Fruit fly (Drosophila melanogaster): Measurements from ENCODE around the gene LManVI.
A peak's percentile ranks its signal among the peaks of the same experiment; 100 is the strongest.

LManVI gene

dm6 chr2L:8825222-8825869, 44.3 kb upstream of the LManVI start, which contains the start of gene SoxN (continued):
- TF ChIP-seq unc-4 (GFP tag; IDR thresholded peaks at IDR 0.05; ENCODE audit: partially characterized antibody) (no peak; the same call in 1 of the 2 replicates), E2f1 (GFP tag; IDR thresholded peaks at IDR 0.05) (no peak), zfh2 (GFP tag; optimal IDR thresholded peaks at IDR 0.05) (no peak), nerfin-1 (tag; optimal IDR thresholded peaks at IDR 0.05) (peak; percentile 99), Sry-δ (GFP tag; optimal IDR thresholded peaks at IDR 0.05) (no peak), CG17829 (tag; optimal IDR thresholded peaks at IDR 0.05) (peak; percentile 44), CG2678 (tag; optimal IDR thresholded peaks at IDR 0.05) (no peak), gem (tag; optimal IDR thresholded peaks at IDR 0.05) (no peak), YL-1 (GFP tag; optimal IDR thresholded peaks at IDR 0.05) (no peak), Trl (optimal IDR thresholded peaks at IDR 0.05) (peak in 1 of 2 experiments; percentile 18), Trl (GFP tag; optimal IDR thresholded peaks at IDR 0.05) (peak; percentile 19), ash1 (GFP tag; optimal IDR thresholded peaks at IDR 0.05) (peak; percentile 60), CG3407 (GFP tag; optimal IDR thresholded peaks at IDR 0.05) (peak; percentile 100), pho (GFP tag; optimal IDR thresholded peaks at IDR 0.05) (peak; percentile 7), CG10366 (GFP tag; IDR thresholded peaks at IDR 0.05) (peak; percentile 44; the same call in 1 of the 2 replicates), Hey (tag; optimal IDR thresholded peaks at IDR 0.05) (peak; percentile 67), chn (GFP tag; optimal IDR thresholded peaks at IDR 0.05) (peak; percentile 57), Hmr (GFP tag; optimal IDR thresholded peaks at IDR 0.05) (no peak), Bgb (GFP tag; IDR thresholded peaks at IDR 0.05; ENCODE audit: partially characterized antibody) (peak; percentile 42; the same call in 1 of the 2 replicates), CG8290 (GFP tag; optimal IDR thresholded peaks at IDR 0.05) (no peak), CG8290 (tag; optimal IDR thresholded peaks at IDR 0.05) (peak in 1 of 2 experiments; percentile 37), her (GFP tag; optimal IDR thresholded peaks at IDR 0.05) (peak; percentile 37), CG4820 (GFP tag; optimal IDR thresholded peaks at IDR 0.05) (no peak), gro (GFP tag; optimal IDR thresholded peaks at IDR 0.05) (peak; percentile 32), twi (tag; optimal IDR thresholded peaks at IDR 0.05) (peak; percentile 71), CG18011 (GFP tag; optimal IDR thresholded peaks at IDR 0.05) (no peak), jing (GFP tag; optimal IDR thresholded peaks at IDR 0.05) (peak; percentile 68), CG16779 (GFP tag; IDR thresholded peaks at IDR 0.05) (peak; percentile 45; the same call in 1 of the 2 replicates), ham (GFP tag; IDR thresholded peaks at IDR 0.05) (no peak), bbx (GFP tag; IDR thresholded peaks at IDR 0.05; ENCODE audit: partially characterized antibody) (peak; percentile 59; the same call in 1 of the 2 replicates), Deaf1 (tag; optimal IDR thresholded peaks at IDR 0.05) (peak; percentile 96), Sry-β (GFP tag; optimal IDR thresholded peaks at IDR 0.05) (no peak), sens-2 (GFP tag; IDR thresholded peaks at IDR 0.05) (peak; percentile 58; the same call in 1 of the 2 replicates), CG1233 (GFP tag; optimal IDR thresholded peaks at IDR 0.05) (no peak), z (GFP tag; IDR thresholded peaks at IDR 0.05) (peak; percentile 92), chm (GFP tag; IDR thresholded peaks at IDR 0.05) (peak; percentile 81), CG2875 (GFP tag; optimal IDR thresholded peaks at IDR 0.05) (no peak), CG8478 (optimal IDR thresholded peaks at IDR 0.05) (peak; percentile 96), CG2199 (GFP tag; IDR thresholded peaks at IDR 0.05) (peak; percentile 96), Dfd (GFP tag; optimal IDR thresholded peaks at IDR 0.05) (peak in 1 of 2 experiments; percentile 11), sob (GFP tag; IDR thresholded peaks at IDR 0.05) (peak; percentile 43), Dbx (GFP tag; IDR thresholded peaks at IDR 0.05) (peak; percentile 26; the same call in 1 of the 3 replicates), gcm (GFP tag; optimal IDR thresholded peaks at IDR 0.05) (peak; percentile 14), pb (GFP tag; optimal IDR thresholded peaks at IDR 0.05) (peak; percentile 2), chinmo (GFP tag; IDR thresholded peaks at IDR 0.05; ENCODE audit: partially characterized antibody) (peak; percentile 94), fd96Cb (tag; optimal IDR thresholded peaks at IDR 0.05) (no peak), CG14860 (GFP tag; IDR thresholded peaks at IDR 0.05; ENCODE audit: partially characterized antibody) (0 out of 3 replicates have a peak, but pooled peaks have one; percentile 34), tll (GFP tag; optimal IDR thresholded peaks at IDR 0.05) (peak in 1 of 2 experiments; percentile 65), vvl (GFP tag; IDR thresholded peaks at IDR 0.05) (peak; percentile 73; the same call in 1 of the 2 replicates), Antp (GFP tag; optimal IDR thresholded peaks at IDR 0.05) (peak; percentile 37)

Data from whole organism, embryonic.